Worm (Caenorhabditis elegans): ENCODE measurements around the gene nhr-172.

- TF ChIP-seq ama-1 (optimal IDR thresholded peaks at IDR 0.05) (no peak), tra-4 (tag; optimal IDR thresholded peaks at IDR 0.05) (no peak), flt-1 (GFP tag; IDR thresholded peaks at IDR 0.05) (no peak), tbx-11 (GFP tag; IDR thresholded peaks at IDR 0.05) (no peak), hmg-4 (GFP tag; optimal IDR thresholded peaks at IDR 0.05) (no peak), scrt-1 (GFP tag; IDR thresholded peaks at IDR 0.05) (no peak), pes-1 (GFP tag; IDR thresholded peaks at IDR 0.05) (no peak), B0310.2 (tag; optimal IDR thresholded peaks at IDR 0.05) (no peak), hnd-1 (tag; optimal IDR thresholded peaks at IDR 0.05) (no peak), sea-1 (GFP tag; conservative IDR thresholded peaks at IDR 0.05) (no peak), ets-7 (tag; optimal IDR thresholded peaks at IDR 0.05) (no peak), F13C5.2 (tag; optimal IDR thresholded peaks at IDR 0.05) (no peak)
Measured at ce11 chrV:7476766-7477165, 32.0 kb upstream of the nhr-172 start, which contains the start of gene srh-125.
